Worm (Caenorhabditis elegans) whole organism, L4/young adult: ENCODE data around the gene K08B12.3.

ENCODE experiments used
- W03F9.2 ChIP-seq: fragments of 150-350 bp; optimal IDR thresholded peaks from 2 replicates; lab custom pipeline; 2014; ENCODE audit warnings: missing biosample characterization, missing genetic modification characterization
- dao-5 ChIP-seq: sonication (generic microtip); optimal IDR thresholded peaks from 2 replicates; lab custom pipeline; 2016; ENCODE audit warnings: missing genotype, missing genetic modification characterization, moderate library complexity, missing compliant biosample characterization

- TF ChIP-seq dao-5 (tag; lab: Kevin White, UChicago) = no peak
- no peak for TF ChIP-seq W03F9.2 (tag; lab: Kevin White, UChicago)
Measured at ce11 chrV:6213845-6214244, 21.1 kb upstream of the K08B12.3 start.
